Fruit fly (Drosophila melanogaster) whole organism, embryonic: ENCODE data around the gene CG1024.

Experiments used
- CG10147 ChIP-seq: fragments of 200-800 bp; sonication (Bioruptor generic); optimal IDR thresholded peaks from 2 replicates; lab custom pipeline; 2019; ENCODE audit warnings: missing biosample characterization, mild to moderate bottlenecking, missing genetic modification characterization, moderate library complexity
- CG10274 ChIP-seq: fragments of 200-800 bp; sonication (Bioruptor generic); optimal IDR thresholded peaks from 3 replicates; lab custom pipeline; 2017; ENCODE audit warnings: missing biosample characterization, mild to moderate bottlenecking, missing genetic modification characterization
- CG14965 ChIP-seq: fragments of 200-800 bp; sonication (Bioruptor generic); optimal IDR thresholded peaks from 2 replicates; lab custom pipeline; 2016; ENCODE audit warnings: missing biosample characterization, missing genetic modification characterization, borderline replicate concordance
- CG15073 ChIP-seq: fragments of 200-800 bp; sonication (Bioruptor generic); optimal IDR thresholded peaks from 2 replicates; lab custom pipeline; 2016; ENCODE audit warnings: missing biosample characterization, missing genetic modification characterization
- CG15479 ChIP-seq: fragments of 200-800 bp; sonication (Bioruptor generic); optimal IDR thresholded peaks from 3 replicates; lab custom pipeline; 2019; ENCODE audit warnings: missing biosample characterization, mild to moderate bottlenecking, missing genetic modification characterization, moderate library complexity
- CG1647 ChIP-seq: fragments of 200-800 bp; sonication (Bioruptor generic); optimal IDR thresholded peaks from 3 replicates; lab custom pipeline; 2016; ENCODE audit warnings: missing biosample characterization, missing genetic modification characterization
- CG17361 ChIP-seq: fragments of 200-800 bp; sonication (Bioruptor generic); IDR thresholded peaks from 3 replicates; pipeline ENCODE4 v1.3.6; 2022; ENCODE audit warnings: missing biosample characterization, missing genetic modification characterization
- CG2875 ChIP-seq: fragments of 200-800 bp; sonication (Bioruptor generic); optimal IDR thresholded peaks from 2 replicates; lab custom pipeline; 2017; ENCODE audit warnings: missing biosample characterization, mild to moderate bottlenecking, missing genetic modification characterization, missing genetic modification reagents
- CG33213 ChIP-seq: fragments of 200-800 bp; sonication (Bioruptor generic); optimal IDR thresholded peaks from 3 replicates; lab custom pipeline; 2016; ENCODE audit warnings: missing biosample characterization, missing genetic modification characterization
- CG34224 ChIP-seq: fragments of 200-800 bp; sonication (Bioruptor generic); IDR thresholded peaks from 3 replicates; pipeline ENCODE4 v1.3.6; 2022; ENCODE audit warnings: missing biosample characterization, missing genetic modification characterization; ENCODE audit not compliant: partially characterized antibody
- CG3995 ChIP-seq: fragments of 200-800 bp; sonication (Bioruptor generic); optimal IDR thresholded peaks from 3 replicates; lab custom pipeline; 2016; ENCODE audit warnings: missing biosample characterization, missing genetic modification characterization
- CG4707 ChIP-seq: fragments of 200-800 bp; sonication (Bioruptor generic); optimal IDR thresholded peaks from 2 replicates; lab custom pipeline; 2018; ENCODE audit warnings: missing biosample characterization, mild to moderate bottlenecking, missing genetic modification characterization, moderate library complexity
- CG6175 ChIP-seq: fragments of 200-800 bp; sonication (Bioruptor generic); IDR thresholded peaks from 3 replicates; pipeline ENCODE4 v1.3.6; 2022; ENCODE audit warnings: missing biosample characterization, missing genetic modification characterization
- CG8924 ChIP-seq: fragments of 200-800 bp; optimal IDR thresholded peaks from 3 replicates; lab custom pipeline; 2019; ENCODE audit warnings: missing biosample characterization, mild to moderate bottlenecking, missing genetic modification characterization, moderate library complexity
- CG9817 ChIP-seq: fragments of 200-800 bp; sonication (Bioruptor generic); optimal IDR thresholded peaks from 2 replicates; lab custom pipeline; 2018; ENCODE audit warnings: missing biosample characterization, mild to moderate bottlenecking, missing genetic modification characterization, moderate library complexity
- Dip2 ChIP-seq: fragments of 200-800 bp; sonication (Bioruptor generic); IDR thresholded peaks from 2 replicates; pipeline ENCODE4 v1.3.6; 2022; ENCODE audit warnings: missing biosample characterization, missing genetic modification characterization
- Doc2 ChIP-seq: fragments of 200-800 bp; sonication (Bioruptor generic); IDR thresholded peaks from 2 replicates; pipeline ENCODE4 v1.3.6; 2022; ENCODE audit warnings: missing biosample characterization, missing genetic modification characterization
- ERR ChIP-seq: fragments of 200-800 bp; sonication (Bioruptor generic); optimal IDR thresholded peaks from 2 replicates; lab custom pipeline; 2016; ENCODE audit warnings: missing biosample characterization, missing genetic modification characterization
- H15 ChIP-seq: fragments of 200-800 bp; sonication (Bioruptor generic); IDR thresholded peaks from 3 replicates; pipeline ENCODE4 v1.3.6; 2022; ENCODE audit warnings: missing biosample characterization, missing genetic modification characterization
- HmgD ChIP-seq: fragments of 200-800 bp; sonication (Bioruptor generic); optimal IDR thresholded peaks from 3 replicates; lab custom pipeline; 2016; ENCODE audit warnings: missing biosample characterization, missing genetic modification characterization
- Mrtf ChIP-seq: fragments of 200-800 bp; sonication (Bioruptor generic); IDR thresholded peaks from 3 replicates; pipeline ENCODE4 v1.3.6; 2022; ENCODE audit warnings: missing biosample characterization, missing genetic modification characterization
- NK7.1 ChIP-seq: fragments of 200-800 bp; sonication (Bioruptor generic); optimal IDR thresholded peaks from 3 replicates; lab custom pipeline; 2016; ENCODE audit warnings: missing biosample characterization, missing genetic modification characterization
- Neu2 ChIP-seq: fragments of 200-800 bp; sonication (Bioruptor generic); optimal IDR thresholded peaks from 3 replicates; lab custom pipeline; 2016; ENCODE audit warnings: missing biosample characterization, missing genetic modification characterization, borderline replicate concordance
- Oli ChIP-seq: fragments of 200-800 bp; sonication (Bioruptor generic); optimal IDR thresholded peaks from 2 replicates; lab custom pipeline; 2018; ENCODE audit warnings: missing biosample characterization, mild to moderate bottlenecking, missing genetic modification characterization, moderate library complexity
- Optix ChIP-seq: fragments of 200-800 bp; sonication (Bioruptor generic); IDR thresholded peaks from 3 replicates; pipeline ENCODE4 v1.3.6; 2022; ENCODE audit warnings: missing biosample characterization, missing genetic modification characterization
- Ravus ChIP-seq: fragments of 200-800 bp; sonication (Bioruptor generic); IDR thresholded peaks from 2 replicates; pipeline ENCODE4 v1.3.6; 2022; ENCODE audit warnings: missing biosample characterization, missing genetic modification characterization
- Spps ChIP-seq: fragments of 200-800 bp; sonication (Bioruptor generic); optimal IDR thresholded peaks from 2 replicates; lab custom pipeline; 2018; ENCODE audit warnings: missing biosample characterization, mild to moderate bottlenecking, missing genetic modification characterization
- Sry-β ChIP-seq: fragments of 200-800 bp; sonication (Bioruptor generic); optimal IDR thresholded peaks from 2 replicates; lab custom pipeline; 2018; ENCODE audit warnings: missing biosample characterization, mild to moderate bottlenecking, missing genetic modification characterization, moderate library complexity
- Sry-δ ChIP-seq: fragments of 200-800 bp; sonication (Bioruptor generic); optimal IDR thresholded peaks from 2 replicates; lab custom pipeline; 2016; ENCODE audit warnings: missing biosample characterization, missing genetic modification characterization
- ab ChIP-seq: fragments of 200-800 bp; sonication (Bioruptor generic); optimal IDR thresholded peaks from 2 replicates; lab custom pipeline; 2016; ENCODE audit warnings: missing biosample characterization, missing genetic modification characterization
- az2 ChIP-seq: fragments of 200-800 bp; sonication (Bioruptor generic); optimal IDR thresholded peaks from 3 replicates; lab custom pipeline; 2016; ENCODE audit warnings: missing biosample characterization, missing genetic modification characterization
- chif ChIP-seq, 2 experiments: fragments of 200-800 bp; sonication (Bioruptor generic); optimal IDR thresholded peaks; 3 replicates each; lab custom pipeline; 2016; ENCODE audit warnings: missing biosample characterization in 2 of 2, missing genetic modification characterization in 2 of 2
- corto ChIP-seq: fragments of 200-800 bp; sonication (Bioruptor generic); optimal IDR thresholded peaks from 2 replicates; lab custom pipeline; 2016; ENCODE audit warnings: missing biosample characterization, mild to moderate bottlenecking, missing genetic modification characterization, moderate library complexity
- danr ChIP-seq: fragments of 200-800 bp; sonication (Bioruptor generic); IDR thresholded peaks from 2 replicates; pipeline ENCODE4 v1.3.6; 2022; ENCODE audit warnings: missing biosample characterization, missing genetic modification characterization
- gsb-n ChIP-seq: fragments of 200-800 bp; sonication (Bioruptor generic); optimal IDR thresholded peaks from 3 replicates; lab custom pipeline; 2018; ENCODE audit warnings: missing biosample characterization, mild to moderate bottlenecking, missing genetic modification characterization
- jing ChIP-seq: fragments of 200-800 bp; sonication (Bioruptor generic); optimal IDR thresholded peaks from 2 replicates; lab custom pipeline; 2018; ENCODE audit warnings: missing biosample characterization, mild to moderate bottlenecking, missing genetic modification characterization
- mld ChIP-seq: fragments of 200-800 bp; sonication (Bioruptor generic); IDR thresholded peaks from 3 replicates; pipeline ENCODE4 v1.3.6; 2022; ENCODE audit warnings: missing biosample characterization, missing genetic modification characterization; ENCODE audit not compliant: partially characterized antibody
- nau ChIP-seq: fragments of 200-800 bp; sonication (Bioruptor generic); optimal IDR thresholded peaks from 3 replicates; lab custom pipeline; 2017; ENCODE audit warnings: missing biosample characterization, mild to moderate bottlenecking, missing genetic modification characterization, missing genetic modification reagents
- prd ChIP-seq, 3 experiments: fragments of >200 bp in 2 of 3; fragments of 200-800 bp in 1 of 3; sonication (Bioruptor generic) in 1 of 3; optimal IDR thresholded peaks in 2 of 3; IDR thresholded peaks in 1 of 3; 2 replicates in 2 of 3; 3 replicates in 1 of 3; pipeline versions ENCODE4 v1.3.6 to Lab custom; 2017 to 2022; ENCODE audit warnings: missing biosample characterization in 1 of 3, missing genetic modification characterization in 1 of 3
- seq ChIP-seq: fragments of 200-800 bp; sonication (Bioruptor generic); IDR thresholded peaks from 2 replicates; pipeline ENCODE4 v1.3.6; 2022; ENCODE audit warnings: missing biosample characterization, missing genetic modification characterization
- sim ChIP-seq: fragments of 200-800 bp; sonication (Bioruptor generic); IDR thresholded peaks from 2 replicates; pipeline ENCODE4 v1.3.6; 2022; ENCODE audit warnings: missing biosample characterization, missing genetic modification characterization
- slbo ChIP-seq: fragments of 200-800 bp; sonication (Bioruptor generic); IDR thresholded peaks from 2 replicates; pipeline ENCODE4 v1.3.6; 2022; ENCODE audit warnings: missing biosample characterization, missing genetic modification characterization
- slp2 ChIP-seq: fragments of 200-800 bp; sonication (Bioruptor generic); optimal IDR thresholded peaks from 2 replicates; lab custom pipeline; 2016; ENCODE audit warnings: missing biosample characterization, missing genetic modification characterization
- sna ChIP-seq: fragments of 200-800 bp; sonication (Bioruptor generic); IDR thresholded peaks from 2 replicates; pipeline ENCODE4 v1.3.6; 2022; ENCODE audit warnings: missing biosample characterization, missing genetic modification characterization; ENCODE audit not compliant: partially characterized antibody
- stwl ChIP-seq: fragments of 200-800 bp; sonication (Bioruptor generic); optimal IDR thresholded peaks from 3 replicates; lab custom pipeline; 2018; ENCODE audit warnings: missing biosample characterization, mild to moderate bottlenecking, missing genetic modification characterization, moderate library complexity
- trem ChIP-seq: fragments of 200-800 bp; optimal IDR thresholded peaks from 3 replicates; lab custom pipeline; 2019; ENCODE audit warnings: missing biosample characterization, mild to moderate bottlenecking, missing genetic modification characterization, moderate library complexity
- tx ChIP-seq: fragments of 200-800 bp; sonication (Bioruptor generic); optimal IDR thresholded peaks from 2 replicates; lab custom pipeline; 2016; ENCODE audit warnings: missing biosample characterization, missing genetic modification characterization
- wdn ChIP-seq: fragments of 200-800 bp; sonication (Bioruptor generic); IDR thresholded peaks from 2 replicates; pipeline ENCODE4 v1.3.6; 2022; ENCODE audit warnings: missing biosample characterization, missing genetic modification characterization
- wek ChIP-seq: fragments of 200-800 bp; sonication (Bioruptor generic); optimal IDR thresholded peaks from 3 replicates; lab custom pipeline; 2018; ENCODE audit warnings: missing biosample characterization, mild to moderate bottlenecking, missing genetic modification characterization, moderate library complexity
- zen2 ChIP-seq: fragments of 200-800 bp; sonication (Bioruptor generic); IDR thresholded peaks from 3 replicates; pipeline ENCODE4 v1.3.6; 2022; ENCODE audit warnings: missing biosample characterization, missing genetic modification characterization; ENCODE audit not compliant: partially characterized antibody

Gene CG1024

DNA sequence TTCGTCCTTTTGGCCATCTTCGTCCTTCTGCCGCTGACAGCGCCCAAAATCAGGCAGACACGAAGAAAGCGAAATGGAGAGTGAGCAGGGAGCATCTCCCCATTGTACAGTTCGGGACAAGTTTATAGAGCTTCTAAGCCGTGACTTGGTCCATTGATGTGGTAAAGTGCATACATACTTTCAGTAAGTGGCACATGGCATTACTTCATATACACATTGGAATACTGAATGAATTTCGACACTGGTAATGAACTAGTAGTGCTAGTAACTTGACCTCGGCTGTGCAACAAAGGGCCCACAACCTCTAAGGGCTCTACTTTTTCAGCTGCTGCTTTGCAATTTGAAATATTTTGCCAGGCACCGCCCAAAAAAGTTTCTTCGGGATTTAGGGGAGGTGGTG lies 36.1 kb upstream of the CG1024 start (continued):
- TF ChIP-seq CG15479 (GFP tag; lab: Kevin White, UChicago) (no peak), CG2875 (GFP tag; lab: Kevin White, UChicago) (peak; percentile 52), tx (GFP tag; lab: Kevin White, UChicago) (peak; percentile 36), wdn (GFP tag; lab: Robert Waterston, UW) (peak; percentile 80), zen2 (GFP tag; lab: Robert Waterston, UW) (no peak), CG33213 (GFP tag; lab: Kevin White, UChicago) (peak; percentile 45), CG4707 (GFP tag; lab: Kevin White, UChicago) (no peak), Sry-β (no peak), danr (0 out of 2 replicates have a peak, but pooled peaks have one; percentile 28), Doc2 (GFP tag; lab: Robert Waterston, UW) (peak; percentile 44; the same call in 1 of the 2 replicates), HmgD (GFP tag; lab: Kevin White, UChicago) (no peak), CG10274 (peak; percentile 36), CG10147 (GFP tag; lab: Kevin White, UChicago) (peak; percentile 71), Mrtf (GFP tag; lab: Robert Waterston, UW) (peak; percentile 88), Ravus (no peak), sna (GFP tag; lab: Robert Waterston, UW) (no peak), CG17361 (GFP tag; lab: Robert Waterston, UW) (peak; percentile 62; the same call in 2 of the 3 replicates), Oli (tag; lab: Kevin White, UChicago) (peak; percentile 71), prd (optimal IDR thresholded peaks at IDR 0.05; lab: Kevin White, UChicago) (no peak), prd (GFP tag; IDR thresholded peaks at IDR 0.05; lab: Robert Waterston, UW) (peak; percentile 80), wek (no peak), CG8924 (tag; lab: Kevin White, UChicago) (peak; percentile 70), Optix (GFP tag; lab: Robert Waterston, UW) (peak; percentile 77; the same call in 2 of the 3 replicates), corto (GFP tag; lab: Kevin White, UChicago) (no peak), mld (GFP tag; lab: Robert Waterston, UW) (no peak), H15 (no peak), slp2 (GFP tag; lab: Kevin White, UChicago) (peak; percentile 74), CG9817 (peak; percentile 75), trem (no peak), Sry-δ (GFP tag; lab: Kevin White, UChicago) (peak; percentile 10), CG14965 (GFP tag; lab: Kevin White, UChicago) (no peak), CG15073 (GFP tag; lab: Kevin White, UChicago) (no peak), stwl (tag; lab: Kevin White, UChicago) (no peak), sim (GFP tag; lab: Robert Waterston, UW) (no peak), CG6175 (GFP tag; lab: Robert Waterston, UW) (peak; percentile 59; the same call in 2 of the 3 replicates), Dip2 (GFP tag; lab: Robert Waterston, UW) (no peak), gsb-n (tag; lab: Kevin White, UChicago) (peak; percentile 3), slbo (GFP tag; lab: Robert Waterston, UW) (peak; percentile 90), NK7.1 (GFP tag; lab: Kevin White, UChicago) (peak; percentile 76), nau (GFP tag; lab: Kevin White, UChicago) (peak; percentile 67), jing (GFP tag; lab: Kevin White, UChicago) (peak; percentile 59), az2 (GFP tag; lab: Kevin White, UChicago) (peak; percentile 55), ab (peak; percentile 18), CG34224 (GFP tag; lab: Robert Waterston, UW) (no peak), CG3995 (GFP tag; lab: Kevin White, UChicago) (peak; percentile 50), Spps (tag; lab: Kevin White, UChicago) (peak; percentile 3), Neu2 (no peak), chif (GFP tag; optimal IDR thresholded peaks at IDR 0.05; lab: Kevin White, UChicago) (peak; percentile 29 to 35), ERR (GFP tag; lab: Kevin White, UChicago) (peak; percentile 70), seq (GFP tag; lab: Robert Waterston, UW) (peak; percentile 77), CG1647 (GFP tag; lab: Kevin White, UChicago) (peak; percentile 46)
